Fruit fly (Drosophila melanogaster) whole organism: ENCODE data around the gene CG11449.

ENCODE experiments used
- CG8478 ChIP-seq: fragments of >200 bp; optimal IDR thresholded peaks from 2 replicates; lab custom pipeline; 2018; ENCODE audit warnings: inconsistent platforms
- Dll ChIP-seq: fragments of >200 bp; optimal IDR thresholded peaks from 2 replicates; lab custom pipeline; 2017
- EcR ChIP-seq, 2 experiments: fragments of >200 bp; optimal IDR thresholded peaks; 2 replicates each; lab custom pipeline; 2017; ENCODE audit warnings: missing biosample characterization in 2 of 2, missing genetic modification characterization in 2 of 2, missing genetic modification reagents in 2 of 2
- pan ChIP-seq: fragments of >200 bp; optimal IDR thresholded peaks from 2 replicates; lab custom pipeline; 2017
- psq ChIP-seq: fragments of >200 bp; optimal IDR thresholded peaks from 2 replicates; lab custom pipeline; 2017
- usp ChIP-seq: fragments of >200 bp; optimal IDR thresholded peaks from 2 replicates; lab custom pipeline; 2017; ENCODE audit warnings: missing biosample characterization, missing genetic modification characterization, mixed read lengths

The CG11449 gene

DNA sequence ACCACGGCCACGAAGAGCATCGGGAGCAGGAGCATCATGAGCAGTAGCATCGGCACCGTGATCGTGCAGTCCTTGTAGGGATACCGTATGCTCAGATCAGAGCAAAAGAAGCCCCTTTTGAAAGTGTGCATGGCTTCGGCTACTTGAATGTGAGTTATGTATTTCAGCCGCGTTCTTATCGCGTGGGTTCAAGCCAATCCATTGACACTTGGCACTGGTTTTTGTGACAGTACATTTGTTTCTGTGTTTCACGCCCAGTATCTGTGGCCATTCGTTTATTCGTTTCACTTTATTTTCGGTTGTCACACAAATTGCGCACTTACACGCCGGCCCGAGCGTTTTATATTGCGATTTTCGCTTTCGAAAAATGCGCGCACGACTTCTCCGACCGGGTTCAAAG is 6.3 kb downstream of the CG11449 start:
- TF ChIP-seq Dll (lab: Kevin White, UChicago) (no peak), EcR (GFP tag; optimal IDR thresholded peaks at IDR 0.05; lab: Kevin White, UChicago) (no peak), CG8478 (lab: Kevin White, UChicago) (no peak), pan (lab: Kevin White, UChicago) (no peak), psq (lab: Kevin White, UChicago) (no peak), usp (GFP tag; lab: Kevin White, UChicago) (no peak)

DNA sequence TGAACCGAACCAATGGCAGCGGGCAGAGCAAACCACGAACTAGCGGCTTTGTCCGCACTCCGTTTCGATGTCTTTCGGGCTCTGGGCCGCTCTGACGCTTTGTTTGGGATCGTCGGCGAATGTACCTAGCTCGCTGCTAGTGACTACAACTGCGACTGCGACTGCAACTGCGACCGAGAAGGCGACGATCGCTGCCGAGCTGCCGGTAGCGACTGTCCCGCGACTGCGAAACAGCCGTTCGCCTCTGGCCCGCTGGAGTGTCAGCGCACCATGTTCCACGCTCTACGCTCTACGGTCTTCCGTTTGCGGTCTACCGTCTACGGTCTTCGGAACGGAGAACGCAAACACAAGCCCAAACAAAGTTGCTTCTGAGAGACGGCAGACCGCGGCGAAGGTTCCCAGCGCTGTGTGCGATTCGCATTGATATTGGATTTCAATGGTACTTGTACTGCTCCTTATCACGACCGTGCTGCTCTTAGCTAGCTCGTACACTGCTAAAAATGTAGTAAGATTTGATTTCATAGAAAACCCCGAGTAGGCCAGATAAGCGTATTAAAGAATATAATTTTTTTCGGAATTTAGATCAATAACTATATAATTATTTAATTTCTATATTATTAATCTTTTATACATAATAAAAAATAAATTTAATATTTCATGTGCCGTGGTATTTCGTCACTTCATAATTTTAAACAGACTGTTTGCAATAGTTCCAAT is 6.9 kb downstream of the CG11449 start, which contains the start of gene laza:
Gene laza, minus strand, starts transcription at position 214 of the 717 bp plus-strand sequence.
- TF ChIP-seq Dll (lab: Kevin White, UChicago) (no peak), CG8478 (lab: Kevin White, UChicago) (no peak), usp (GFP tag; lab: Kevin White, UChicago) (no peak), EcR (GFP tag; optimal IDR thresholded peaks at IDR 0.05; lab: Kevin White, UChicago) (no peak), psq (lab: Kevin White, UChicago) (no peak), pan (lab: Kevin White, UChicago) (no peak)

DNA sequence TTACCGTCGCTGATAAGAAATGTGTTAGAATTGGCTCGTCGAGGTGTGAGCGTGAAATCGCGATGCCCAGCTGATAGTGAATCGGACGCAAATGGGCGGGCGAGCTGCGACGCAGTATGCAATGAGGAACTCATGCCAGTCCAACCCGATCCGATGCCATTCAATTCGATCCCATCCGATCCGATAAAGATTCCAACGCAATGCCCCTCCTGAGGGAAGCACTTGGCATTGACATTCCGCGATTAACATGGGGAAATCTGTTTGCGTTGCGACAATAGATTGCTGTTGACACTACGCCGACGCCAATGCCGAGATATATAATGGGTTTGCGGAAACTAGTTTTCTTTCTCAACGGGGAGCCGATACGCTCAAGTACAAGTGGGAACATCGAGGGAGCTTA is 9.2 kb downstream of the CG11449 start:
- no peak for TF ChIP-seq EcR (GFP tag; optimal IDR thresholded peaks at IDR 0.05; lab: Kevin White, UChicago)
- TF ChIP-seq usp (GFP tag; lab: Kevin White, UChicago) = no peak
- TF ChIP-seq CG8478 (lab: Kevin White, UChicago) = no peak
- TF ChIP-seq psq (lab: Kevin White, UChicago) = no peak
- no peak for TF ChIP-seq Dll (lab: Kevin White, UChicago)
- no peak for TF ChIP-seq pan (lab: Kevin White, UChicago)

DNA sequence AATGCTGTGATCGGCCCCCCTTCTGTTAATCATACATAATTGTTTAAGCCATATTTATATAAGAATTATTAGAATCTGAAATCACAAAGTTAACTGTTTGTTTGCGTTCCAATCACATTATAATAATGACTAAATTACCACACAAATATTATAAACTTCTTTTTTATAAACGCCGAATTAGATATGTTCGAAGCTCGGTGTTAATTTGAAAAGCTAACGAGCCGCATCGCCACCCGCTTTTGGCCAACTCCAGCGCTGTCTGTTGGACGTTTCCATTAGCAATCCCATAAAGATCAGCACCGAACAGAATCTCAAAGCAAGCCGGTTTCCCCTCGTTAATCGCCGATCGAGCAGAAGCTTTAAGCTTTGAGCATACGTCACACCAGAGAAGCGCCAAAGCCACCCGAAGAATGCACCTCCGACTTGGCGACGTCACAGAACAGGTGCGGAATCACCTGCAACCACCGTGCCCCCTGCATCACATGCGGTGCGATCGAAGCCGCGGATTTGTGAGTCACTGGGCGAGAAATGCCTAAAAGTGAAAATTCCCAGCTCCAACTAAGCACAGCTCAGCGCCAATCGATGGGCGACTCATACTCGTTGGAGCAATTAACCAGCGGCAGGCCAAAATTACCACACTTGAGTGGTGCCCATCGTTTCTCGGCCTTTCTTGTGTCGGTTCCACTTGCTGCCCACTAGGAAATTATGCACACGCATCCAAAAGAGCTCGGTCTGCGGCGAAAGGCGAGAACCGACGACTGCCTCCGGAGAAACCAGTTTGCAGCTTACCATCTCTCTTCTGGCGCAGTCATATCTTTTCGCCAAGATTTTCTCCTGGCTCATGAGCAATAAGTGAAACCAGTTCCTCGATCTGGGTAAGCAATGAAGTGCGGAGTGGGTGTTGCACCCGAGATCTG is 11.6 kb downstream of the CG11449 start, which contains the start of gene CG11438:
Gene CG11438, plus strand, starts transcription at position 134 of the 917 bp plus-strand sequence.
- TF ChIP-seq Dll (lab: Kevin White, UChicago) = peak; percentile 11
- TF ChIP-seq psq (lab: Kevin White, UChicago) = no peak

DNA sequence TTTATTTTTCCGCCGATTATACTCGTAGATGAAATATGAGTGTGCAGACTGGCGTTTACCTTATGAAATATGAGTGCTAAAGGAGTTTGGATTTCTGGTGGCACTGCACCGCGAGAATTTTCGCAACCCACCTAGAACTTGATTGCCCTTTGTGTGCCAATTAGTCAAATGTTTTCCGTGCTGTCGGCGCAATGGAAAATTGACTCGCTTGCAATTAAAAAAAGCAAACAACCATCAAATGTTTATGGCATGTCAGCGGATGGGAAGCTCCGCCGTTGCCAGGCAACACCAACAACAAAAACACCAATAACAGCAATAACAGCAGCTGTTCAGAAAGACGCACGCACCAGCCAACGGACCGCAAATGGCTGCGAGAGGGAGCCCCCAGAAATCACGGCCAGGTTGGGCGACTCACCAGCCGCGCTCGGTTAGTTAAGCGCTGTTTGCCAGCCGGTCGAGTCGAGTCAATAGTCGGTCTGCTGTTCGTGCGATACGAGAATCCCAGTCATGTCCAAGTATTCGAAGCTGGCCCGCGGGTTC is 12.3 kb downstream of the CG11449 start:
- TF ChIP-seq Dll (lab: Kevin White, UChicago) = no peak
- no peak for TF ChIP-seq EcR (GFP tag; optimal IDR thresholded peaks at IDR 0.05; lab: Kevin White, UChicago)
- no peak for TF ChIP-seq usp (GFP tag; lab: Kevin White, UChicago)
- TF ChIP-seq pan (lab: Kevin White, UChicago) = no peak

DNA sequence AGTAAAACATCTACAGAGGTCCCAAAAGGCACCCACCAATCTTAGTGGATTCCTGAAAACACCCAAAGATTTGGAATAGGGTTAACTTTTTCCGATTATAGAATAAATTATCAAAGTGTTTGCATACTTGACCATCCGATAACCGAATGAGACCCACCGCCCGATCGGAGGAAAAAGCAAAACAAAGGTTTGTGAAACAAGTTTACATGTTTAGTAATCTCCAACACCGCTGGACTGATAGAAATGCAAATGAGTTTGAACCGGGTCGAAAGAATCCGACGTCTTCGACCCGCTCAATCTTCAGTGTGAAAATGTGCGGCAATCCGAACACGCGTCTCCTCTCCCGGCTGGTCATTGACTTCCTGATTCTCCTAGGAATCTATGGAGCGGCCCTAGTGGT is 14.4 kb downstream of the CG11449 start, which contains the start of gene CG11437:
Gene CG11437, plus strand, starts transcription at position 301 of the 400 bp plus-strand sequence.
- TF ChIP-seq Dll (lab: Kevin White, UChicago) = no peak
- no peak for TF ChIP-seq usp (GFP tag; lab: Kevin White, UChicago)
- TF ChIP-seq psq (lab: Kevin White, UChicago) = no peak
- no peak for TF ChIP-seq pan (lab: Kevin White, UChicago)
- TF ChIP-seq EcR (GFP tag; optimal IDR thresholded peaks at IDR 0.05; lab: Kevin White, UChicago) = no peak
- TF ChIP-seq CG8478 (lab: Kevin White, UChicago) = no peak

DNA sequence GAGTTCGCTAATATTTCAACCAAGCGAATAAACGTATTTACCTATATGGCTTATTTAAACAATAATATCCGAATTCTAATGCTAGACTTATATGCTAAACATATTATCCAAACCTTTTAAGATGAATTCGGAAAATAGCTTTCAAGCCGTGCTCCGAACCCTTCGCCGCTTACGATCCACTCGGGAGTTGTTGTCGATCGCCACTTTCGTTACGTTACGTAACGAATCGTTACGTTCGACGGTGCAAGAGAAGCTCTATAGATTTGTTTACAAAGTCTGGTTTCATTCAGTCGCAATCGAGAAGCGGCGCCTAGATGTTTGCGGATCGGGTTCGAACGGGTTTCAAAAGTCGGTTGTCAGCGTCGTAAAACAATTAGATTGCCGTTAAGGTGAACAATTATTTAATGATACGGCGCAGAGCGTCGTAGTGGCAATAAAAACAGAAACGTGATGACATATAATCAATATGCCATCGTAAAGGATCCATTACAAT is 16.2 kb downstream of the CG11449 start, which contains the start of gene CG11426:
Gene CG11426, plus strand, starts transcription at position 258 of the 493 bp plus-strand sequence.
- no peak for TF ChIP-seq Dll (lab: Kevin White, UChicago)
- no peak for TF ChIP-seq CG8478 (lab: Kevin White, UChicago)
- no peak for TF ChIP-seq usp (GFP tag; lab: Kevin White, UChicago)
- TF ChIP-seq psq (lab: Kevin White, UChicago) = no peak
- no peak for TF ChIP-seq pan (lab: Kevin White, UChicago)
- TF ChIP-seq EcR (GFP tag; optimal IDR thresholded peaks at IDR 0.05; lab: Kevin White, UChicago) = no peak

DNA sequence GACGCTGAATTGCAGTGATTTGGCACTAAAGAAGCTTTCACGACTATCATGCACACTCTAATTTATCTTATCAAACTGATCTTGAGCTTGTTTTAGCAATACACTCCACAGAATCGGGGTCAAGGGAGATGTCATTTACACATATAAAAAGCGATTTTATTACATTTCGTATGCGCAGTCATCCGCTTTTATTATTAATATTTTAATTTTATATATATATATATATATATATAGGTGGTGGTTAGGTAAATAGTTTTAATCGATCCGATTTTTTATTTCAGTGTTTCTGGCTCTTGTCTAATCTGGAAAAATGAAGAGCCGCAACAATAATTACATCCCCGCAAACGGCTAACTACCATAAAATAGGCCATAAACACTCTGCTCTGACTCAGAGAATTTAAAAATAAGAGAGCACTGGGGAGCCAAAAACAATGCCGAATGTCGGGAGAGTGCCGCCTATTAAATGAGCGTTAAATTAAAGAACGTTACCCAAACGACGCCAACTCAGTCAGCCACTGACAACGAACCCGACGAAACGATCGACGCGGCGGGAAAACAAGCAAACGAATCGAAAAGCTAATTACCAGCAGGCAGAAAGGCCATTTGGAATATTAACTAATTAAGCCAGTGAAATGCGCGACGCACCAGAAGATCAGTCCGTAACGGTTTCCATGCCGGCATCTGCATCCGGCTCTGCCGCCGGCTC is 17.6 kb downstream of the CG11449 start:
- TF ChIP-seq usp (GFP tag; lab: Kevin White, UChicago) (no peak), pan (lab: Kevin White, UChicago) (no peak), Dll (lab: Kevin White, UChicago) (no peak), psq (lab: Kevin White, UChicago) (no peak), CG8478 (lab: Kevin White, UChicago) (no peak), EcR (GFP tag; optimal IDR thresholded peaks at IDR 0.05; lab: Kevin White, UChicago) (no peak)

DNA sequence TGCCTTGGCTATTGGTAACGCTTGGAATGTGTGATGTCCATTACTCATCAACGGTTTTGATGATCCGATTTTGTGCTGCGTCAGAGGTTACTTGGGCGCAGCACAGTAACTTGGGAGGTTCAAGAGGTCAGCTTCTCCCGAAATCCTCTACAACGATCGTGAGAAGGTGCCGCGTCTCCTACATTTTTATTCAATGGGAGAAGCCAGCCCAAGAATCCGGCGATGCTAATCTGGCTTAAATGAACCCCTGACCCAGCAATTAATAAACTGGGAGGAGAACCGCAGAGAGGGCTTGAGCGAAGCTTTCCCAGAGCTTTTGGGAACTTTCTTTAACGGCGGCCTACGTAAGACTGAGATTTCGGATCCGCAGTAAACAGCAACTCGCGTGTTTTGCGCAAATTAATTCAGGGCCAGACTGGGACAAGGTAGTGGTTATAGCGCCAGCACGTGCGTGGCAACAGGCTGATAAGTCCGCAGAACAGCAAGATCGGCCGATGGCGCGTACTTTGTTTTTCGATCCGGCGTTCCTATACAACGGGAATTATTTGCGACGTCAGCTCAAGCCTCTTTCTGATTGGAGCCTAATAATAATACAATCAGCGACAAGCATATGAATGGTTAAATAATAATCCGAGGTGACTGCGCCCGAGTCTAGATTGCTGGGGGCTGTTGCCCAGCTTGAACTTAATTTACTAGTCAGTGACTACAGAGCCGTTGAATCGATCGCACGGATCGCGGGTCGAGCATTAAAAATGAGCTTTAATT is 20.1 kb downstream of the CG11449 start, which contains the start of gene CG11425:
Gene CG11425, plus strand, starts transcription at position 715 of the 765 bp plus-strand sequence.
- TF ChIP-seq EcR (GFP tag; optimal IDR thresholded peaks at IDR 0.05; lab: Kevin White, UChicago) (peak in 1 of 2 experiments; percentile 53), pan (lab: Kevin White, UChicago) (no peak), CG8478 (lab: Kevin White, UChicago) (no peak), psq (lab: Kevin White, UChicago) (no peak), usp (GFP tag; lab: Kevin White, UChicago) (no peak)
